Fruit fly (Drosophila melanogaster) whole organism, embryonic: ENCODE measurements around the gene CG7530.

Experiments used
- CG12299 ChIP-seq: fragments of 200-800 bp; sonication (Bioruptor generic); optimal IDR thresholded peaks from 2 replicates; lab custom pipeline; 2018; ENCODE audit warnings: missing biosample characterization, mild to moderate bottlenecking, missing genetic modification characterization
- CG14441 ChIP-seq: fragments of 200-800 bp; sonication (Bioruptor generic); IDR thresholded peaks from 2 replicates; pipeline ENCODE4 v1.3.6; 2022; ENCODE audit warnings: missing biosample characterization, missing genetic modification characterization
- CG14710 ChIP-seq: fragments of 200-800 bp; sonication (Bioruptor generic); optimal IDR thresholded peaks from 3 replicates; lab custom pipeline; 2019; ENCODE audit warnings: missing biosample characterization, mild to moderate bottlenecking, missing genetic modification characterization, moderate library complexity
- CG14965 ChIP-seq: fragments of 200-800 bp; sonication (Bioruptor generic); optimal IDR thresholded peaks from 2 replicates; lab custom pipeline; 2016; ENCODE audit warnings: missing biosample characterization, missing genetic modification characterization, borderline replicate concordance
- CG15479 ChIP-seq: fragments of 200-800 bp; sonication (Bioruptor generic); optimal IDR thresholded peaks from 3 replicates; lab custom pipeline; 2019; ENCODE audit warnings: missing biosample characterization, mild to moderate bottlenecking, missing genetic modification characterization, moderate library complexity
- CG17385 ChIP-seq: fragments of 200-800 bp; sonication (Bioruptor generic); optimal IDR thresholded peaks from 3 replicates; lab custom pipeline; 2018; ENCODE audit warnings: missing biosample characterization, mild to moderate bottlenecking, missing genetic modification characterization
- CG17829 ChIP-seq: fragments of 200-800 bp; optimal IDR thresholded peaks from 2 replicates; lab custom pipeline; 2019; ENCODE audit warnings: missing biosample characterization, mild to moderate bottlenecking, missing genetic modification characterization, moderate library complexity
- CG17912 ChIP-seq: fragments of 200-800 bp; sonication (Bioruptor generic); optimal IDR thresholded peaks from 2 replicates; lab custom pipeline; 2018; ENCODE audit warnings: missing biosample characterization, mild to moderate bottlenecking, missing genetic modification characterization
- CG30020 ChIP-seq: fragments of 200-800 bp; optimal IDR thresholded peaks from 2 replicates; lab custom pipeline; 2019; ENCODE audit warnings: missing biosample characterization, mild to moderate bottlenecking, missing genetic modification characterization, moderate library complexity
- CG34376 ChIP-seq: fragments of 200-800 bp; sonication (Bioruptor generic); optimal IDR thresholded peaks from 2 replicates; lab custom pipeline; 2018; ENCODE audit warnings: missing biosample characterization, mild to moderate bottlenecking, missing genetic modification characterization
- CG3838 ChIP-seq: fragments of 200-800 bp; sonication (Bioruptor generic); optimal IDR thresholded peaks from 3 replicates; lab custom pipeline; 2016; ENCODE audit warnings: missing biosample characterization, missing genetic modification characterization
- CG4360 ChIP-seq: fragments of 200-800 bp; sonication (Bioruptor generic); IDR thresholded peaks from 2 replicates; pipeline ENCODE4 v1.3.6; 2022; ENCODE audit warnings: missing biosample characterization, missing genetic modification characterization
- CG6791 ChIP-seq: fragments of 200-800 bp; sonication (Bioruptor generic); IDR thresholded peaks from 3 replicates; pipeline ENCODE4 v1.3.6; 2022; ENCODE audit warnings: missing biosample characterization, missing genetic modification characterization; ENCODE audit not compliant: partially characterized antibody
- CG7372 ChIP-seq: fragments of 200-800 bp; sonication (Bioruptor generic); IDR thresholded peaks from 2 replicates; pipeline ENCODE4 v1.3.6; 2022; ENCODE audit warnings: missing biosample characterization, missing genetic modification characterization
- CG7987 ChIP-seq: fragments of 200-800 bp; sonication (Bioruptor generic); optimal IDR thresholded peaks from 2 replicates; lab custom pipeline; 2018; ENCODE audit warnings: missing biosample characterization, mild to moderate bottlenecking, missing genetic modification characterization, moderate library complexity
- CG8089 ChIP-seq: fragments of 200-800 bp; sonication (Bioruptor generic); optimal IDR thresholded peaks from 3 replicates; lab custom pipeline; 2016; ENCODE audit warnings: missing biosample characterization, missing genetic modification characterization
- CG8388 ChIP-seq: fragments of 200-800 bp; sonication (Bioruptor generic); optimal IDR thresholded peaks from 2 replicates; lab custom pipeline; 2019; ENCODE audit warnings: missing biosample characterization, mild to moderate bottlenecking, missing genetic modification characterization, moderate library complexity
- Dfd ChIP-seq, 2 experiments: fragments of >200 bp; optimal IDR thresholded peaks; 2 replicates each; lab custom pipeline; 2017; ENCODE audit warnings: missing biosample characterization in 2 of 2, missing genetic modification characterization in 2 of 2
- Ets97D ChIP-seq: fragments of 200-800 bp; sonication (Bioruptor generic); optimal IDR thresholded peaks from 3 replicates; lab custom pipeline; 2016; ENCODE audit warnings: missing biosample characterization, missing genetic modification characterization
- Fer1 ChIP-seq: fragments of 200-800 bp; sonication (Bioruptor generic); optimal IDR thresholded peaks from 2 replicates; lab custom pipeline; 2017; ENCODE audit warnings: missing biosample characterization, mild to moderate bottlenecking, missing genetic modification characterization
- Gsc ChIP-seq: fragments of 200-800 bp; sonication (Bioruptor generic); IDR thresholded peaks from 2 replicates; pipeline ENCODE4 v1.3.6; 2022; ENCODE audit warnings: missing biosample characterization, missing genetic modification characterization
- Gug ChIP-seq: fragments of 200-800 bp; sonication (Bioruptor generic); IDR thresholded peaks from 4 replicates; pipeline ENCODE4 v1.3.6; 2022; ENCODE audit warnings: missing biosample characterization, missing genetic modification characterization
- Hmx ChIP-seq: fragments of 200-800 bp; sonication (Bioruptor generic); optimal IDR thresholded peaks from 2 replicates; lab custom pipeline; 2016; ENCODE audit warnings: missing biosample characterization, missing genetic modification characterization
- Hr78 ChIP-seq, 2 experiments: fragments of 200-800 bp in 1 of 2; fragments of >200 bp in 1 of 2; sonication (Bioruptor generic) in 1 of 2; optimal IDR thresholded peaks; 2 replicates each; lab custom pipeline; 2017 to 2019; ENCODE audit warnings: missing biosample characterization in 2 of 2, missing genetic modification characterization in 2 of 2, mild to moderate bottlenecking in 1 of 2, moderate library complexity in 1 of 2
- Lim3 ChIP-seq: fragments of 200-800 bp; sonication (Bioruptor generic); IDR thresholded peaks from 2 replicates; pipeline ENCODE4 v1.3.6; 2022; ENCODE audit warnings: missing biosample characterization, missing genetic modification characterization
- Med ChIP-seq: fragments of 200-800 bp; sonication (Bioruptor generic); peaks from one replicate; lab custom pipeline; 2016; ENCODE audit warnings: missing biosample characterization, missing genetic modification characterization, mild to moderate bottlenecking, inconsistent platforms, moderate library complexity
- Meics ChIP-seq: fragments of 200-800 bp; sonication (Bioruptor generic); optimal IDR thresholded peaks from 2 replicates; lab custom pipeline; 2017; ENCODE audit warnings: missing biosample characterization, mild to moderate bottlenecking, missing genetic modification characterization
- NK7.1 ChIP-seq: fragments of 200-800 bp; sonication (Bioruptor generic); optimal IDR thresholded peaks from 3 replicates; lab custom pipeline; 2016; ENCODE audit warnings: missing biosample characterization, missing genetic modification characterization
- Nf-YC ChIP-seq: fragments of 200-800 bp; optimal IDR thresholded peaks from 3 replicates; lab custom pipeline; 2019; ENCODE audit warnings: missing biosample characterization, mild to moderate bottlenecking, missing genetic modification characterization, moderate library complexity
- Stat92E ChIP-seq, 3 experiments: fragments of >200 bp in 2 of 3; fragments of 200-800 bp in 1 of 3; sonication (Bioruptor generic) in 1 of 3; optimal IDR thresholded peaks; 2 replicates each; lab custom pipeline; 2017 to 2019; ENCODE audit warnings: missing biosample characterization in 3 of 3, missing genetic modification characterization in 3 of 3, mild to moderate bottlenecking in 1 of 3, moderate library complexity in 1 of 3
- ara ChIP-seq: fragments of 200-800 bp; sonication (Bioruptor generic); IDR thresholded peaks from 2 replicates; pipeline ENCODE4 v1.3.6; 2022; ENCODE audit warnings: missing biosample characterization, missing genetic modification characterization
- btn ChIP-seq: fragments of 200-800 bp; sonication (Bioruptor generic); optimal IDR thresholded peaks from 2 replicates; lab custom pipeline; 2016; ENCODE audit warnings: missing biosample characterization, missing genetic modification characterization
- chinmo ChIP-seq: fragments of 200-800 bp; sonication (Bioruptor generic); IDR thresholded peaks from 4 replicates; pipeline ENCODE4 v1.3.6; 2022; ENCODE audit warnings: missing biosample characterization, missing genetic modification characterization; ENCODE audit not compliant: partially characterized antibody
- ci ChIP-seq: fragments of 200-800 bp; sonication (Bioruptor generic); IDR thresholded peaks from 3 replicates; pipeline ENCODE4 v1.3.6; 2022; ENCODE audit warnings: missing biosample characterization, missing genetic modification characterization
- disco-r ChIP-seq: fragments of 200-800 bp; sonication (Bioruptor generic); optimal IDR thresholded peaks from 2 replicates; lab custom pipeline; 2016; ENCODE audit warnings: missing biosample characterization, missing genetic modification characterization
- fd96Cb ChIP-seq: fragments of 200-800 bp; sonication (Bioruptor generic); optimal IDR thresholded peaks from 2 replicates; lab custom pipeline; 2018; ENCODE audit warnings: missing biosample characterization, mild to moderate bottlenecking, missing genetic modification characterization, moderate library complexity
- fru ChIP-seq: fragments of >200 bp; optimal IDR thresholded peaks from 2 replicates; lab custom pipeline; 2017
- gce ChIP-seq: fragments of 200-800 bp; sonication (Bioruptor generic); IDR thresholded peaks from 3 replicates; pipeline ENCODE4 v1.3.6; 2022; ENCODE audit warnings: missing biosample characterization, missing genetic modification characterization
- gfzf ChIP-seq: fragments of 200-800 bp; sonication (Bioruptor generic); optimal IDR thresholded peaks from 2 replicates; lab custom pipeline; 2016; ENCODE audit warnings: missing biosample characterization, mild to moderate bottlenecking, missing genetic modification characterization, moderate library complexity
- her ChIP-seq: fragments of 200-800 bp; sonication (Bioruptor generic); optimal IDR thresholded peaks from 2 replicates; lab custom pipeline; 2016; ENCODE audit warnings: missing biosample characterization, missing genetic modification characterization
- kni ChIP-seq: fragments of 200-800 bp; sonication (Bioruptor generic); optimal IDR thresholded peaks from 3 replicates; lab custom pipeline; 2017; ENCODE audit warnings: mild to moderate bottlenecking, missing biosample characterization, missing genetic modification reagents, missing genetic modification characterization
- lab ChIP-seq: fragments of 200-800 bp; sonication (Bioruptor generic); optimal IDR thresholded peaks from 3 replicates; lab custom pipeline; 2017; ENCODE audit warnings: missing biosample characterization, missing genetic modification characterization, mild to moderate bottlenecking, moderate library complexity, missing genetic modification reagents
- maf-S ChIP-seq: fragments of 200-800 bp; sonication (Bioruptor generic); optimal IDR thresholded peaks from 2 replicates; lab custom pipeline; 2016; ENCODE audit warnings: missing biosample characterization, missing genetic modification characterization
- nau ChIP-seq: fragments of 200-800 bp; sonication (Bioruptor generic); optimal IDR thresholded peaks from 3 replicates; lab custom pipeline; 2017; ENCODE audit warnings: missing biosample characterization, mild to moderate bottlenecking, missing genetic modification characterization, missing genetic modification reagents
- nom ChIP-seq: fragments of 200-800 bp; sonication (Bioruptor generic); optimal IDR thresholded peaks from 2 replicates; lab custom pipeline; 2017; ENCODE audit warnings: missing biosample characterization, missing genetic modification characterization, mild to moderate bottlenecking, moderate library complexity, missing genetic modification reagents
- oc ChIP-seq: fragments of 200-800 bp; sonication (Bioruptor generic); optimal IDR thresholded peaks from 2 replicates; lab custom pipeline; 2018; ENCODE audit warnings: missing biosample characterization, mild to moderate bottlenecking, missing genetic modification characterization, moderate library complexity
- pho ChIP-seq: fragments of 200-800 bp; sonication (Bioruptor generic); optimal IDR thresholded peaks from 2 replicates; lab custom pipeline; 2016; ENCODE audit warnings: missing biosample characterization, missing genetic modification characterization
- slou ChIP-seq: fragments of 200-800 bp; sonication (Bioruptor generic); optimal IDR thresholded peaks from 3 replicates; lab custom pipeline; 2016; ENCODE audit warnings: missing biosample characterization, missing genetic modification characterization
- ssp ChIP-seq: fragments of 200-800 bp; sonication (Bioruptor generic); IDR thresholded peaks from 2 replicates; pipeline ENCODE4 v1.3.6; 2022; ENCODE audit warnings: missing biosample characterization, missing genetic modification characterization
- wor ChIP-seq: fragments of 200-800 bp; sonication (Bioruptor generic); IDR thresholded peaks from 2 replicates; pipeline ENCODE4 v1.3.6; 2022; ENCODE audit warnings: missing biosample characterization, missing genetic modification characterization
- zfh2 ChIP-seq: fragments of 200-800 bp; sonication (Bioruptor generic); optimal IDR thresholded peaks from 2 replicates; lab custom pipeline; 2016; ENCODE audit warnings: missing biosample characterization, missing genetic modification characterization

CG7530 gene

dm6 chr3R:14742064-14742463, 10.8 kb upstream of the CG7530 start (continued):
- no peak for TF ChIP-seq fru (lab: Kevin White, UChicago)
- TF ChIP-seq maf-S (GFP tag; lab: Kevin White, UChicago), result no peak
- 0 out of 4 replicates have a peak, but pooled peaks have one; percentile 63 for TF ChIP-seq chinmo (GFP tag; lab: Robert Waterston, UW)
- TF ChIP-seq ara (GFP tag; lab: Robert Waterston, UW), result 0 out of 2 replicates have a peak, but pooled peaks have one; percentile 24
- no peak for TF ChIP-seq pho (GFP tag; lab: Kevin White, UChicago)
- TF ChIP-seq CG6791 (GFP tag; lab: Robert Waterston, UW), result peak; percentile 38; the same call in 1 of the 3 replicates
- TF ChIP-seq CG7372, result no peak
- TF ChIP-seq Stat92E (GFP tag; optimal IDR thresholded peaks at IDR 0.05; lab: Kevin White, UChicago), result no peak
- peak; percentile 77 for TF ChIP-seq Med (GFP tag; lab: Kevin White, UChicago)
- TF ChIP-seq CG34376, result no peak
- no peak for TF ChIP-seq NK7.1 (GFP tag; lab: Kevin White, UChicago)
- peak; percentile 98 for TF ChIP-seq CG4360 (GFP tag; lab: Robert Waterston, UW)
- TF ChIP-seq slou (GFP tag; lab: Kevin White, UChicago), result no peak
- TF ChIP-seq ci (GFP tag; lab: Robert Waterston, UW), result 0 out of 3 replicates have a peak, but pooled peaks have one; percentile 27
- no peak for TF ChIP-seq CG3838 (GFP tag; lab: Kevin White, UChicago)
- no peak for TF ChIP-seq fd96Cb (tag; lab: Kevin White, UChicago)
- TF ChIP-seq CG14965 (GFP tag; lab: Kevin White, UChicago), result no peak
- TF ChIP-seq gfzf (GFP tag; lab: Kevin White, UChicago), result no peak
- TF ChIP-seq nau (GFP tag; lab: Kevin White, UChicago), result no peak
- TF ChIP-seq her, result no peak
- TF ChIP-seq Nf-YC, result no peak
- TF ChIP-seq Lim3 (GFP tag; lab: Robert Waterston, UW), result no peak
- TF ChIP-seq CG17912 (GFP tag; lab: Kevin White, UChicago), result no peak
- no peak for TF ChIP-seq lab (GFP tag; lab: Kevin White, UChicago)
- no peak; the same call in 2 of the 3 replicates for TF ChIP-seq gce (GFP tag; lab: Robert Waterston, UW)
- no peak for TF ChIP-seq kni (GFP tag; lab: Kevin White, UChicago)
- no peak for TF ChIP-seq Gsc (GFP tag; lab: Robert Waterston, UW)
- no peak for TF ChIP-seq CG17829
- no peak for TF ChIP-seq Ets97D (GFP tag; lab: Kevin White, UChicago)
- TF ChIP-seq Fer1 (GFP tag; lab: Kevin White, UChicago), result no peak
- no peak for TF ChIP-seq Hr78 (GFP tag; optimal IDR thresholded peaks at IDR 0.05; lab: Kevin White, UChicago)
- TF ChIP-seq Hmx, result no peak
- TF ChIP-seq ssp, result no peak
- no peak for TF ChIP-seq wor (GFP tag; lab: Robert Waterston, UW)
- TF ChIP-seq CG12299, result no peak
- peak in 1 of 2 experiments; percentile 5 for TF ChIP-seq Dfd (GFP tag; optimal IDR thresholded peaks at IDR 0.05; lab: Kevin White, UChicago)
- TF ChIP-seq zfh2 (GFP tag; lab: Kevin White, UChicago), result no peak
- TF ChIP-seq disco-r (GFP tag; lab: Kevin White, UChicago), result no peak
- peak; percentile 76 for TF ChIP-seq CG15479 (GFP tag; lab: Kevin White, UChicago)
- TF ChIP-seq CG7987 (GFP tag; lab: Kevin White, UChicago), result no peak
- TF ChIP-seq Gug (GFP tag; lab: Robert Waterston, UW), result no peak
- no peak for TF ChIP-seq btn (GFP tag; lab: Kevin White, UChicago)
- TF ChIP-seq oc (tag; lab: Kevin White, UChicago), result no peak
- TF ChIP-seq CG8089, result no peak
- no peak for TF ChIP-seq CG14441
- no peak for TF ChIP-seq CG30020 (tag; lab: Kevin White, UChicago)
- no peak for TF ChIP-seq CG8388 (GFP tag; lab: Kevin White, UChicago)
- no peak for TF ChIP-seq CG14710
- TF ChIP-seq CG17385 (GFP tag; lab: Kevin White, UChicago), result peak; percentile 89
- no peak for TF ChIP-seq Meics
- TF ChIP-seq nom (GFP tag; lab: Kevin White, UChicago), result peak; percentile 32
